Worm (Caenorhabditis elegans) whole organism, L4 larva: ENCODE results near the gene hsp-1.

Experiments
- D1046.2 ChIP-seq: fragments of 200-800 bp; sonication (Bioruptor generic); IDR thresholded peaks from 2 replicates; pipeline ENCODE4 v1.3.6; 2022; ENCODE audit warnings: missing genetic modification characterization, missing compliant biosample characterization
- F37D6.2 ChIP-seq: sonication (generic microtip); optimal IDR thresholded peaks from 2 replicates; lab custom pipeline; 2016; ENCODE audit warnings: mild to moderate bottlenecking, missing genetic modification characterization, missing compliant biosample characterization
- T20F7.1 ChIP-seq: fragments of 200-800 bp; sonication (Bioruptor generic); optimal IDR thresholded peaks from 2 replicates; lab custom pipeline; 2018; ENCODE audit warnings: mild to moderate bottlenecking, missing genetic modification characterization, missing compliant biosample characterization
- T26A8.4 ChIP-seq: fragments of 200-800 bp; sonication (Bioruptor generic); IDR thresholded peaks from 2 replicates; pipeline ENCODE4 v1.3.6; 2022; ENCODE audit warnings: missing genetic modification characterization, missing compliant biosample characterization
- Y105C5A.15 ChIP-seq: fragments of 200-800 bp; sonication (Bioruptor generic); IDR thresholded peaks from 2 replicates; pipeline ENCODE4 v1.3.6; 2022; ENCODE audit warnings: missing genetic modification characterization, missing compliant biosample characterization
- Y75B8A.6 ChIP-seq: fragments of 200-800 bp; sonication (Bioruptor generic); IDR thresholded peaks from 2 replicates; pipeline ENCODE4 v1.3.6; 2022; ENCODE audit warnings: missing genetic modification reagents, missing genetic modification characterization, missing compliant biosample characterization
- ZK337.2 ChIP-seq: fragments of 200-800 bp; sonication (Bioruptor generic); IDR thresholded peaks from 2 replicates; pipeline ENCODE4 v1.3.6; 2022; ENCODE audit warnings: missing genetic modification reagents, missing genetic modification characterization, missing compliant biosample characterization
- aha-1 ChIP-seq: fragments of 150-350 bp; peaks from one replicate; lab custom pipeline; 2014; ENCODE audit warnings: missing biosample characterization, missing genetic modification characterization
- aly-2 ChIP-seq: sonication (generic microtip); optimal IDR thresholded peaks from 2 replicates; lab custom pipeline; 2018; ENCODE audit warnings: missing biosample characterization, missing genetic modification characterization
- ceh-28 ChIP-seq: fragments of 150-350 bp; optimal IDR thresholded peaks from 2 replicates; lab custom pipeline; 2014; ENCODE audit warnings: missing biosample characterization, missing genetic modification reagents, missing genetic modification characterization
- ceh-32 ChIP-seq: sonication (generic microtip); optimal IDR thresholded peaks from 2 replicates; lab custom pipeline; 2016; ENCODE audit warnings: mild to moderate bottlenecking, missing genetic modification characterization, missing compliant biosample characterization; ENCODE audit not compliant: poor library complexity
- ceh-62 ChIP-seq: sonication (generic microtip); optimal IDR thresholded peaks from 2 replicates; lab custom pipeline; 2017; ENCODE audit warnings: missing biosample characterization, missing genetic modification characterization
- ces-1 ChIP-seq: fragments of 150-350 bp; sonication (generic microtip); optimal IDR thresholded peaks from 4 replicates; lab custom pipeline; 2014; ENCODE audit warnings: missing biosample characterization, missing genetic modification reagents, missing genetic modification characterization
- cey-2 ChIP-seq: sonication (generic microtip); optimal IDR thresholded peaks from 3 replicates; lab custom pipeline; 2017; ENCODE audit warnings: missing genetic modification characterization, mild to moderate bottlenecking, missing compliant biosample characterization, antibody characterized with exemption, borderline replicate concordance; ENCODE audit not compliant: insufficient read depth
- daf-19 ChIP-seq: fragments of 200-800 bp; sonication (Bioruptor generic); conservative IDR thresholded peaks from 2 replicates; pipeline ENCODE4 v1.3.6; 2022; ENCODE audit warnings: missing genetic modification characterization, missing compliant biosample characterization
- dmd-6 ChIP-seq: fragments of 200-800 bp; sonication (Bioruptor generic); IDR thresholded peaks from 2 replicates; pipeline ENCODE4 v1.3.6; 2022; ENCODE audit warnings: missing genetic modification reagents, missing genetic modification characterization, missing compliant biosample characterization
- dmd-9 ChIP-seq: fragments of 200-800 bp; sonication (Bioruptor generic); IDR thresholded peaks from 2 replicates; pipeline ENCODE4 v1.3.6; 2022; ENCODE audit warnings: missing genetic modification reagents, missing genetic modification characterization, missing compliant biosample characterization
- dpl-1 ChIP-seq: fragments of 150-350 bp; optimal IDR thresholded peaks from 2 replicates; lab custom pipeline; 2014; ENCODE audit warnings: missing biosample characterization, missing genetic modification reagents, missing genetic modification characterization
- egl-43 ChIP-seq: fragments of 200-800 bp; sonication (Bioruptor generic); IDR thresholded peaks from 2 replicates; pipeline ENCODE4 v1.3.6; 2022; ENCODE audit warnings: missing genetic modification reagents, missing genetic modification characterization, missing compliant biosample characterization
- fos-1 ChIP-seq: fragments of 150-350 bp; optimal IDR thresholded peaks from 2 replicates; lab custom pipeline; 2014; ENCODE audit warnings: missing biosample characterization, missing genetic modification characterization
- hif-1 ChIP-seq, 2 experiments: sonication (generic microtip); optimal IDR thresholded peaks; 2 replicates each; lab custom pipeline; 2016 to 2017; ENCODE audit warnings: missing compliant biosample characterization in 2 of 2, missing genetic modification characterization in 2 of 2, missing genetic modification reagents in 2 of 2, missing genotype in 2 of 2, mild to moderate bottlenecking in 1 of 2
- hmg-1.1 ChIP-seq: fragments of 200-800 bp; sonication (Bioruptor generic); IDR thresholded peaks from 2 replicates; pipeline ENCODE4 v1.3.6; 2022; ENCODE audit warnings: missing genetic modification reagents, missing genetic modification characterization, missing compliant biosample characterization
- lin-15B ChIP-seq: fragments of 150-350 bp; sonication (generic microtip); optimal IDR thresholded peaks from 3 replicates; lab custom pipeline; 2014; ENCODE audit warnings: missing biosample characterization, missing genetic modification characterization
- lin-29 ChIP-seq: fragments of 200-800 bp; sonication (Bioruptor generic); IDR thresholded peaks from 2 replicates; pipeline ENCODE4 v1.3.6; 2022; ENCODE audit warnings: missing genetic modification reagents, missing genetic modification characterization, missing compliant biosample characterization
- lir-3 ChIP-seq: sonication (generic microtip); optimal IDR thresholded peaks from 2 replicates; lab custom pipeline; 2016; ENCODE audit warnings: mild to moderate bottlenecking, missing genetic modification characterization, missing compliant biosample characterization
- lsy-2 ChIP-seq, 2 experiments: fragments of 150-350 bp in 1 of 2; sonication (generic microtip) in 1 of 2; optimal IDR thresholded peaks; 2 replicates each; lab custom pipeline; 2014 to 2017; ENCODE audit warnings: missing biosample characterization in 2 of 2, missing genetic modification characterization in 2 of 2
- madf-5 ChIP-seq, 2 experiments: fragments of 200-800 bp; sonication (Bioruptor generic); IDR thresholded peaks; 2 replicates each; pipeline ENCODE4 v1.3.6; 2022; ENCODE audit warnings: missing compliant biosample characterization in 2 of 2, missing genetic modification characterization in 2 of 2
- madf-9 ChIP-seq: fragments of 200-800 bp; sonication (Bioruptor generic); conservative IDR thresholded peaks from 2 replicates; pipeline ENCODE4 v1.3.6; 2022; ENCODE audit warnings: missing genetic modification reagents, missing genetic modification characterization, missing compliant biosample characterization
- nhr-10 ChIP-seq: fragments of 150-350 bp; optimal IDR thresholded peaks from 2 replicates; lab custom pipeline; 2014; ENCODE audit warnings: missing biosample characterization, missing genetic modification characterization
- nhr-102 ChIP-seq: sonication (generic microtip); optimal IDR thresholded peaks from 2 replicates; lab custom pipeline; 2016; ENCODE audit warnings: mild to moderate bottlenecking, missing genetic modification characterization, moderate library complexity, missing compliant biosample characterization
- nhr-11 ChIP-seq: fragments of 150-350 bp; optimal IDR thresholded peaks from 2 replicates; lab custom pipeline; 2014; ENCODE audit warnings: missing biosample characterization, missing genetic modification characterization
- nhr-41 ChIP-seq: fragments of 200-800 bp; sonication (Bioruptor generic); IDR thresholded peaks from 2 replicates; pipeline ENCODE4 v1.3.6; 2022; ENCODE audit warnings: missing genetic modification reagents, missing genetic modification characterization, missing compliant biosample characterization
- nhr-42 ChIP-seq: fragments of 200-800 bp; sonication (Bioruptor generic); IDR thresholded peaks from 2 replicates; pipeline ENCODE4 v1.3.6; 2022; ENCODE audit warnings: missing genetic modification characterization, missing compliant biosample characterization
- nhr-6 ChIP-seq: fragments of 150-350 bp; optimal IDR thresholded peaks from 2 replicates; lab custom pipeline; 2014; ENCODE audit warnings: missing biosample characterization, missing genetic modification characterization
- nhr-76 ChIP-seq: fragments of 150-350 bp; optimal IDR thresholded peaks from 2 replicates; lab custom pipeline; 2014; ENCODE audit warnings: missing biosample characterization, missing genetic modification characterization
- pha-4 ChIP-seq, 2 experiments: fragments of 150-350 bp in 1 of 2; fragments of 200-800 bp in 1 of 2; sonication (Bioruptor generic) in 1 of 2; IDR thresholded peaks in 1 of 2; optimal IDR thresholded peaks in 1 of 2; 2 replicates each; pipeline versions ENCODE4 v1.3.6 to Lab custom; 2014 to 2022; ENCODE audit warnings: missing genetic modification characterization in 2 of 2, missing genetic modification reagents in 2 of 2, missing biosample characterization in 1 of 2, missing compliant biosample characterization in 1 of 2
- php-3 ChIP-seq: fragments of 200-800 bp; sonication (Bioruptor generic); IDR thresholded peaks from 2 replicates; pipeline ENCODE4 v1.3.6; 2022; ENCODE audit warnings: missing genetic modification reagents, missing genetic modification characterization, missing compliant biosample characterization
- snpc-1.2 ChIP-seq: fragments of 200-800 bp; sonication (Bioruptor generic); IDR thresholded peaks from 2 replicates; pipeline ENCODE4 v1.3.6; 2022; ENCODE audit warnings: missing genetic modification reagents, missing genetic modification characterization, missing compliant biosample characterization
- spr-3 ChIP-seq: fragments of 200-800 bp; sonication (Bioruptor generic); optimal IDR thresholded peaks from 2 replicates; lab custom pipeline; 2018; ENCODE audit warnings: mild to moderate bottlenecking, missing genetic modification characterization, missing compliant biosample characterization
- tag-97 ChIP-seq: fragments of 200-800 bp; sonication (Bioruptor generic); IDR thresholded peaks from 2 replicates; pipeline ENCODE4 v1.3.6; 2022; ENCODE audit warnings: missing genetic modification characterization, missing compliant biosample characterization
- tra-1 ChIP-seq: fragments of 200-800 bp; sonication (Bioruptor generic); IDR thresholded peaks from 2 replicates; pipeline ENCODE4 v1.3.6; 2022; ENCODE audit warnings: missing genetic modification reagents, missing genetic modification characterization, missing compliant biosample characterization
- unc-39 ChIP-seq: sonication (generic microtip); optimal IDR thresholded peaks from 2 replicates; lab custom pipeline; 2017; ENCODE audit warnings: missing biosample characterization, missing genetic modification characterization
- vab-7 ChIP-seq: fragments of 200-800 bp; sonication (Bioruptor generic); IDR thresholded peaks from 2 replicates; pipeline ENCODE4 v1.3.6; 2022; ENCODE audit warnings: missing genetic modification reagents, missing genetic modification characterization, missing compliant biosample characterization
- zfp-2 ChIP-seq: sonication (generic microtip); optimal IDR thresholded peaks from 2 replicates; lab custom pipeline; 2016; ENCODE audit warnings: mild to moderate bottlenecking, missing genetic modification characterization, missing compliant biosample characterization
- zfp-3 ChIP-seq: fragments of 200-800 bp; sonication (Bioruptor generic); conservative IDR thresholded peaks from 2 replicates; pipeline ENCODE4 v1.3.6; 2022; ENCODE audit warnings: missing genetic modification reagents, missing genetic modification characterization, missing compliant biosample characterization
- zip-11 ChIP-seq: fragments of 200-800 bp; sonication (Bioruptor generic); IDR thresholded peaks from 2 replicates; pipeline ENCODE4 v1.3.6; 2022; ENCODE audit warnings: missing genetic modification characterization, missing compliant biosample characterization
- zip-2 ChIP-seq: fragments of 150-350 bp; optimal IDR thresholded peaks from 2 replicates; lab custom pipeline; 2014; ENCODE audit warnings: missing biosample characterization, missing genetic modification characterization
- ztf-11 ChIP-seq: fragments of 150-350 bp; optimal IDR thresholded peaks from 2 replicates; lab custom pipeline; 2014; ENCODE audit warnings: missing biosample characterization, missing genetic modification characterization
- ztf-7 ChIP-seq: fragments of 150-350 bp; optimal IDR thresholded peaks from 2 replicates; lab custom pipeline; 2014; ENCODE audit warnings: missing biosample characterization, missing genetic modification characterization

The hsp-1 gene

ce11 chrIV:17281060-17282021 is 2.6 kb downstream of the hsp-1 start (continued):
- TF ChIP-seq lin-15B (no peak), madf-9 (GFP tag; lab: Robert Waterston, UW) (no peak; the same call in 1 of the 2 replicates), nhr-6 (tag; lab: Kevin White, UChicago) (peak; percentile 61), zfp-3 (GFP tag; lab: Robert Waterston, UW) (peak; percentile 98), dpl-1 (GFP tag; lab: Kevin White, UChicago) (peak; percentile 55), nhr-41 (GFP tag; lab: Robert Waterston, UW) (0 out of 2 replicates have a peak, but pooled peaks have one; percentile 28), D1046.2 (GFP tag; lab: Robert Waterston, UW) (no peak), unc-39 (no peak), hmg-1.1 (peak; percentile 52), T26A8.4 (GFP tag; lab: Robert Waterston, UW) (peak; percentile 86), nhr-11 (peak; percentile 38), zip-11 (GFP tag; lab: Robert Waterston, UW) (no peak), egl-43 (GFP tag; lab: Robert Waterston, UW) (peak; percentile 81), spr-3 (GFP tag; lab: Kevin White, UChicago) (peak; percentile 38), ztf-11 (tag; lab: Kevin White, UChicago) (no peak), ceh-32 (tag; lab: Kevin White, UChicago) (no peak), lir-3 (tag; lab: Kevin White, UChicago) (no peak), ZK337.2 (GFP tag; lab: Robert Waterston, UW) (no peak), dmd-6 (GFP tag; lab: Robert Waterston, UW) (peak; percentile 59), tra-1 (GFP tag; lab: Robert Waterston, UW) (no peak; the same call in 1 of the 2 replicates), nhr-10 (tag; lab: Kevin White, UChicago) (peak; percentile 46), pha-4 (GFP tag; IDR thresholded peaks at IDR 0.05; lab: Robert Waterston, UW) (peak; percentile 81), pha-4 (tag; optimal IDR thresholded peaks at IDR 0.05; lab: Kevin White, UChicago) (no peak), nhr-102 (tag; lab: Kevin White, UChicago) (peak; percentile 72), ztf-7 (peak; percentile 66), madf-5 (GFP tag; IDR thresholded peaks at IDR 0.05; lab: Robert Waterston, UW) (peak; percentile 62 to 71), aly-2 (tag; lab: Kevin White, UChicago) (peak; percentile 99), lin-29 (GFP tag; lab: Robert Waterston, UW) (no peak; the same call in none of the 2 replicates), F37D6.2 (peak; percentile 44), nhr-42 (GFP tag; lab: Robert Waterston, UW) (no peak), vab-7 (GFP tag; lab: Robert Waterston, UW) (peak; percentile 70), zip-2 (peak; percentile 33), snpc-1.2 (GFP tag; lab: Robert Waterston, UW) (peak; percentile 93), fos-1 (tag; lab: Kevin White, UChicago) (no peak), ceh-62 (tag; lab: Kevin White, UChicago) (no peak), zfp-2 (no peak), T20F7.1 (GFP tag; lab: Kevin White, UChicago) (peak; percentile 85), daf-19 (peak; percentile 96), Y105C5A.15 (GFP tag; lab: Robert Waterston, UW) (peak; percentile 94), lsy-2 (tag; optimal IDR thresholded peaks at IDR 0.05; lab: Kevin White, UChicago) (peak in 1 of 2 experiments; percentile 91), ceh-28 (no peak), aha-1 (tag; lab: Kevin White, UChicago) (peak; percentile 95), ces-1 (GFP tag; lab: Kevin White, UChicago) (peak; percentile 47), tag-97 (GFP tag; lab: Robert Waterston, UW) (no peak), dmd-9 (GFP tag; lab: Robert Waterston, UW) (no peak), nhr-76 (tag; lab: Kevin White, UChicago) (no peak), php-3 (peak; percentile 50; the same call in 1 of the 2 replicates), cey-2 (tag; lab: Kevin White, UChicago) (no peak), Y75B8A.6 (GFP tag; lab: Robert Waterston, UW) (peak; percentile 89), hif-1 (tag; optimal IDR thresholded peaks at IDR 0.05; lab: Kevin White, UChicago) (no peak)
